Fruit fly (Drosophila melanogaster) whole organism, wandering third instar larva: ENCODE measurements around the gene endos.

Source experiments
- Abd-B ChIP-seq: fragments of >200 bp; optimal IDR thresholded peaks from 2 replicates; lab custom pipeline; 2017; ENCODE audit warnings: missing biosample characterization, missing genetic modification characterization
- CG32264 ChIP-seq: fragments of 200-800 bp; sonication (Bioruptor generic); optimal IDR thresholded peaks from 2 replicates; lab custom pipeline; 2016; ENCODE audit warnings: missing biosample characterization, missing genetic modification characterization
- CG9705 ChIP-seq: fragments of 200-800 bp; sonication (Bioruptor generic); optimal IDR thresholded peaks from 2 replicates; lab custom pipeline; 2018; ENCODE audit warnings: missing biosample characterization, mild to moderate bottlenecking, missing genetic modification characterization
- CrebA ChIP-seq: fragments of 200-800 bp; sonication (Bioruptor generic); optimal IDR thresholded peaks from 2 replicates; lab custom pipeline; 2016; ENCODE audit warnings: missing biosample characterization, mild to moderate bottlenecking, missing genetic modification characterization, borderline replicate concordance
- Dfd ChIP-seq: fragments of >200 bp; optimal IDR thresholded peaks from 2 replicates; lab custom pipeline; 2017; ENCODE audit warnings: missing biosample characterization, missing genetic modification characterization
- Dif ChIP-seq: fragments of 200-275, 200-300 bp; sonication (Bioruptor generic); optimal IDR thresholded peaks from 2 replicates; lab custom pipeline; 2018; ENCODE audit warnings: missing biosample characterization, missing genetic modification characterization; ENCODE audit not compliant: partially characterized antibody
- GATAd ChIP-seq: sonication (Bioruptor generic); optimal IDR thresholded peaks from 2 replicates; lab custom pipeline; 2016; ENCODE audit warnings: missing biosample characterization, missing genetic modification characterization
- HLH106 ChIP-seq: fragments of 200-800 bp; optimal IDR thresholded peaks from 3 replicates; lab custom pipeline; 2019; ENCODE audit warnings: missing biosample characterization, mild to moderate bottlenecking, missing genetic modification characterization, moderate library complexity
- Hnf4 ChIP-seq: fragments of 200-800 bp; sonication (Bioruptor generic); optimal IDR thresholded peaks from 2 replicates; lab custom pipeline; 2016; ENCODE audit warnings: missing biosample characterization, mild to moderate bottlenecking, missing genetic modification characterization
- Hr78 ChIP-seq: fragments of >200 bp; optimal IDR thresholded peaks from 2 replicates; lab custom pipeline; 2017; ENCODE audit warnings: missing biosample characterization, missing genetic modification characterization
- Hr83 ChIP-seq: fragments of 200-300 bp; sonication (Bioruptor generic); optimal IDR thresholded peaks from 2 replicates; lab custom pipeline; 2016; ENCODE audit warnings: missing biosample characterization, mild to moderate bottlenecking, missing genetic modification characterization, moderate library complexity; ENCODE audit not compliant: poor library complexity, severe bottlenecking
- Jra ChIP-seq: sonication (Bioruptor generic); optimal IDR thresholded peaks from 2 replicates; lab custom pipeline; 2016; ENCODE audit warnings: missing biosample characterization, missing genetic modification characterization
- Mio ChIP-seq: sonication (Bioruptor generic); optimal IDR thresholded peaks from 2 replicates; lab custom pipeline; 2016; ENCODE audit warnings: missing biosample characterization, missing genetic modification characterization
- Myc ChIP-seq: fragments of >200 bp; optimal IDR thresholded peaks from 2 replicates; lab custom pipeline; 2017
- N ChIP-seq: fragments of >200 bp; optimal IDR thresholded peaks from 2 replicates; lab custom pipeline; 2018; ENCODE audit warnings: missing biosample characterization, missing external identifiers, missing genetic modification characterization
- OdsH ChIP-seq: fragments of 200-800 bp; sonication (Bioruptor generic); optimal IDR thresholded peaks from 2 replicates; lab custom pipeline; 2016; ENCODE audit warnings: missing biosample characterization, mild to moderate bottlenecking, missing genetic modification characterization
- Sp1 ChIP-seq: fragments of 200-800 bp; sonication (Bioruptor generic); optimal IDR thresholded peaks from 3 replicates; lab custom pipeline; 2019; ENCODE audit warnings: missing biosample characterization, mild to moderate bottlenecking, missing genetic modification characterization, moderate library complexity
- br ChIP-seq: fragments of 200-800 bp; sonication (Bioruptor generic); optimal IDR thresholded peaks from 2 replicates; lab custom pipeline; 2016; ENCODE audit warnings: missing biosample characterization, missing genetic modification characterization
- brk ChIP-seq: fragments of 200-800 bp; sonication (Bioruptor generic); optimal IDR thresholded peaks from 2 replicates; lab custom pipeline; 2016; ENCODE audit warnings: missing biosample characterization, mild to moderate bottlenecking, missing genetic modification characterization
- dl ChIP-seq, 2 experiments: fragments of 175-275, 200-275 bp in 1 of 2; fragments of 200-275 bp in 1 of 2; sonication (Bioruptor generic); optimal IDR thresholded peaks; lab custom pipeline; 2018; ENCODE audit warnings: mild to moderate bottlenecking in 2 of 2, missing biosample characterization in 2 of 2, missing genetic modification characterization in 2 of 2, moderate library complexity in 2 of 2; ENCODE audit not compliant: partially characterized antibody in 2 of 2, insufficient read depth in 1 of 2
- dmrt93B ChIP-seq: fragments of 200-800 bp; sonication (Bioruptor generic); optimal IDR thresholded peaks from 2 replicates; lab custom pipeline; 2018; ENCODE audit warnings: missing biosample characterization, mild to moderate bottlenecking, missing genetic modification characterization
- dsf ChIP-seq: sonication (Bioruptor generic); optimal IDR thresholded peaks from 2 replicates; lab custom pipeline; 2016; ENCODE audit warnings: missing biosample characterization, missing genetic modification characterization, borderline replicate concordance
- ey ChIP-seq: fragments of 200-800 bp; sonication (Bioruptor generic); optimal IDR thresholded peaks from 2 replicates; lab custom pipeline; 2016; ENCODE audit warnings: missing biosample characterization, missing genetic modification characterization
- foxo ChIP-seq, 2 experiments: fragments of 200-800 bp; sonication (Bioruptor generic); optimal IDR thresholded peaks; 2 replicates in 1 of 2; 3 replicates in 1 of 2; lab custom pipeline; 2016 to 2017; ENCODE audit warnings: missing biosample characterization in 2 of 2, missing genetic modification characterization in 2 of 2
- h ChIP-seq: fragments of 200-800 bp; sonication (Bioruptor generic); optimal IDR thresholded peaks from 3 replicates; lab custom pipeline; 2016; ENCODE audit warnings: missing biosample characterization, mild to moderate bottlenecking, missing genetic modification characterization
- jim ChIP-seq: fragments of 175-275, 200-325 bp; sonication (Bioruptor generic); optimal IDR thresholded peaks from 2 replicates; lab custom pipeline; 2016; ENCODE audit warnings: missing biosample characterization, mild to moderate bottlenecking, missing genetic modification characterization
- lola ChIP-seq: fragments of >200 bp; optimal IDR thresholded peaks from 2 replicates; lab custom pipeline; 2017; ENCODE audit warnings: missing biosample characterization, missing genetic modification characterization
- pan ChIP-seq: fragments of >200 bp; optimal IDR thresholded peaks from 2 replicates; lab custom pipeline; 2017
- psq ChIP-seq: fragments of 200-800 bp; sonication (Bioruptor generic); optimal IDR thresholded peaks from 3 replicates; lab custom pipeline; 2017; ENCODE audit warnings: missing biosample characterization, mild to moderate bottlenecking, missing genetic modification characterization, moderate library complexity
- rgr ChIP-seq: fragments of 200-800 bp; sonication (Bioruptor generic); optimal IDR thresholded peaks from 3 replicates; lab custom pipeline; 2016; ENCODE audit warnings: missing biosample characterization, mild to moderate bottlenecking, missing genetic modification characterization
- sv ChIP-seq: fragments of 200-800 bp; sonication (Bioruptor generic); optimal IDR thresholded peaks from 3 replicates; lab custom pipeline; 2016; ENCODE audit warnings: missing biosample characterization, missing genetic modification characterization
- usp ChIP-seq: fragments of >200 bp; optimal IDR thresholded peaks from 2 replicates; lab custom pipeline; 2017; ENCODE audit warnings: missing biosample characterization, missing genetic modification characterization
- woc ChIP-seq: sonication (Bioruptor generic); optimal IDR thresholded peaks from 2 replicates; lab custom pipeline; 2016; ENCODE audit warnings: missing biosample characterization, mild to moderate bottlenecking, missing genetic modification characterization

Gene endos

DNA sequence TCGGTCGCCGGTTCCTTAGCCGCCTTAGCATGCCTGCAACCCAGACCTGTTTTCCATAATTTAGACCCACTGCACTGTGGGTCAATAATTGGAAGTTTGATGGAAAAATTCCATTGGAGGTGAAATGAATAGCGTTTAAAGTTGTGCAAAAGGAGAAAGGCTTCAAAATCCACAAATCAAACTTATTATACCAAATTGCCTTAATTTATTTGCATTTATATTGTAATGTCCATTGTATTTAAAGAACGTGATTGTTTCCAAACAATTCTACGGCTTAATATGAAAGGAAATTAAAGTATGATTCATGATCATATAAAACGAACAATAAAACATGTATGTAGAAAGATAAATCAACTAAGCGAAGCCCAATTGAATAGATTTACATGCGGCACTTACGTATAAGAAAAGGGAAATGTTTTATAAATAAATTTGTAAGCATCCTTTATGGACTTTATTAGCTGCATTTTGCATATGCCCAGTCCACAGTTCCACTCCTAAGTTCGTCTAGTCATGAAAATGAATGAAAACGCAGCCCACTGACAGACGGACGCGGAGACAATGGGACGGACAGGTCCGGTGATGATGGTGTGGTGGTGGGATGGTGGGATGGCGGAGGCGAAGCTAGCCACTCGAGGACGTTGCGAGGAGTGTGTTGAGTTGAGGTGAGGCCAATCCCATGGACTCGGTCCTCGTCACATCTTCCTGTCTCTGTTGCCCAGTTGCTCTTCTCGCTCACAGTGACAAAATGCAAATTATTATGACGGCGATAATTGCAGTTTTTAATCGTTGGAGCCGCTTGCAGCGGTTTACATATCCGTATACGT is 31.9 kb upstream of the endos start:
- TF ChIP-seq Sp1 (GFP tag; lab: Kevin White, UChicago) = no peak
- TF ChIP-seq N (GFP tag; lab: Kevin White, UChicago) = no peak
- TF ChIP-seq, all 38 proteins: peak for 0

DNA sequence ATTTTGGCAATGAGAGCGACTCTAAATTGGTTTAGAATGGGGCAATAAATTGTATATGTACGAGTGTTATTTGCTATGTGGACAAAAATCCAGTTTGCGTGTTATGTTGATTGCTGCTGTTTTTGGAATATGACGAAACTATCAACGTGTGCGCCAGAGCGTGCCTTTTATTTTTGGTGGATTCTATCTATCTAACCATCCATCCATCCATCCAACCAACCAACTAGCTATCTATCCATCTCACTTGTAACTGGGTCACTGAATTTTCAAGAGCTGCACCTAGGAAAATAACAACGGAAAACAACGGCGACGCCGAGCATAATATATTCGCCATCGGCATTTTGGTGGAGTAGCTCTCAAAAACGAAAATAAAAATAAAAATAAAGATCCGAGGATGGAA is 31.2 kb upstream of the endos start:
- TF ChIP-seq lola (GFP tag; lab: Kevin White, UChicago) (no peak), Hr83 (no peak), woc (GFP tag; lab: Kevin White, UChicago) (no peak), Myc (lab: Kevin White, UChicago) (no peak), dmrt93B (GFP tag; lab: Kevin White, UChicago) (no peak), HLH106 (tag; lab: Kevin White, UChicago) (no peak), CrebA (GFP tag; lab: Kevin White, UChicago) (no peak), dl (GFP tag; optimal IDR thresholded peaks at IDR 0.05; lab: Kevin White, UChicago; ENCODE audit: insufficient read depth in 1 of 2, partially characterized antibody in 2 of 2) (no peak), Jra (no peak), Sp1 (GFP tag; lab: Kevin White, UChicago) (no peak), Mio (GFP tag; lab: Kevin White, UChicago) (no peak)

DNA sequence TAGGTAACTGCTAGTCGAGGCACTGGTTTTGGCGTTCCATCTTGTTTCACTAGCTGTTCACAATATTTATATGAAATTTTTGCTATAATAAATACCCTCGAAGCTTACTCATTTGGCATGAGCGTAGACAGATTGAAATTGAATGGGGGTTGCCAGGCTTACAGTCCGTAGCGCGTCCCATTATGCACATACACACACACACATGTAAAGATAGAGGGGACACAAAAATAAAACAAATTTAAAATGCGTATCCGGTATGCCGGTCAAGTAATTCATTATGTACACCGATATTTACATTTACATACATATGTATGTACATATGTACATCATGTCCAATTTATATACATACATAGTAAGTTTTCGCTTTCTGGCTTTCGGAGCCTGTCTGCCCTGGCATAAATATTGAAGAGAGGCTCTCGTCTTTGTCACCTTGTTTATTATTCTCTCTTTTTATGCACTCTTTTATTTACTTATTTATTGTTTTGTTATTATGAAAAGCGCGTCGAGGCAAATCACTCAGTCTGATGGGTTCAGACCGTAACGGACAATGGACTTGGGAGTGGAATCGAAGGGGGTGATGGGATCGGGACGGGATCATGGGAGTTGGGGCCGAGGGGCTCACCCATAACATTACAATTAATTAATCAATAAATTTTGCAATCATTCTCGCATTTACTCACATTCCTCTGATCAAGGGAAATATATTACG is 27.9 kb upstream of the endos start:
- no peak for TF ChIP-seq Abd-B (GFP tag; lab: Kevin White, UChicago)
- no peak for TF ChIP-seq sv (GFP tag; lab: Kevin White, UChicago)
- peak; percentile 21 for TF ChIP-seq br (GFP tag; lab: Kevin White, UChicago)
- no peak for TF ChIP-seq GATAd (GFP tag; lab: Kevin White, UChicago)
- no peak for TF ChIP-seq Mio (GFP tag; lab: Kevin White, UChicago)
- no peak for TF ChIP-seq Hr78
- no peak for TF ChIP-seq brk (GFP tag; lab: Kevin White, UChicago)
- no peak for TF ChIP-seq OdsH (GFP tag; lab: Kevin White, UChicago)
- peak; percentile 10 for TF ChIP-seq ey (GFP tag; lab: Kevin White, UChicago)
- TF ChIP-seq dl (GFP tag; optimal IDR thresholded peaks at IDR 0.05; lab: Kevin White, UChicago; ENCODE audit: insufficient read depth in 1 of 2, partially characterized antibody in 2 of 2) = no peak
- TF ChIP-seq dmrt93B (GFP tag; lab: Kevin White, UChicago) = no peak
- TF ChIP-seq usp = no peak
- TF ChIP-seq foxo (GFP tag; optimal IDR thresholded peaks at IDR 0.05; lab: Kevin White, UChicago) = peak in 1 of 2 experiments; percentile 36
- TF ChIP-seq rgr = peak; percentile 18
- no peak for TF ChIP-seq N (GFP tag; lab: Kevin White, UChicago)
- TF ChIP-seq psq (GFP tag; lab: Kevin White, UChicago) = no peak
- no peak for TF ChIP-seq Dfd (GFP tag; lab: Kevin White, UChicago)
- TF ChIP-seq CrebA (GFP tag; lab: Kevin White, UChicago) = no peak
- no peak for TF ChIP-seq Dif

DNA sequence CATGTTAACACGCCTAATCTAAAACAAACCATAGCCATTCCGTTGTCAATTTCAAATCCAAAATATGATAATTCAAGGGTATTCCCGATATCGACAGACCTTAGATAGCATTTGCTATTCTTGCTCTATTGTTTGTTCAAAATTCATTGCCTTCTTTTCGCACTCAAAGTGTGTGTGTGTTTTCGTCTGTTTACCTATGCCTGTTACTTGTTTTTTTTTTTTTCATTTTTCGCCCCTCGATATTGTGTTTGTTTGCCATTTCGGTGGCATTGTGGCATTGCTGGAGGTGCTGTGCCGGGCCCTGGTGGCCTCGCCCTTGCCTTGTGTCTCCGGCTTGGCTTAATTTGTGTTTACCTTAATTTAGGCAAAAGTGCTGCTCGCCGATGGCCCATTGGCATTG is 25.3 kb upstream of the endos start:
- TF ChIP-seq CG9705 = no peak
- no peak for TF ChIP-seq jim
- no peak for TF ChIP-seq N (GFP tag; lab: Kevin White, UChicago)
- TF ChIP-seq ey (GFP tag; lab: Kevin White, UChicago) = no peak
- no peak for TF ChIP-seq CG32264 (GFP tag; lab: Kevin White, UChicago)
- TF ChIP-seq br (GFP tag; lab: Kevin White, UChicago) = no peak
- no peak for TF ChIP-seq h (GFP tag; lab: Kevin White, UChicago)
- TF ChIP-seq dsf (GFP tag; lab: Kevin White, UChicago) = no peak
- no peak for TF ChIP-seq Hnf4 (GFP tag; lab: Kevin White, UChicago)
- TF ChIP-seq pan (lab: Kevin White, UChicago) = no peak
